Fruit fly (Drosophila melanogaster): ENCODE data around the gene CG13004.

- TF ChIP-seq CG8478 (optimal IDR thresholded peaks at IDR 0.05) (no peak), CTCF (optimal IDR thresholded peaks at IDR 0.05) (no peak)
Measured at dm6 chrX:16793129-16793748, 42.1 kb downstream of the CG13004 start.
